Fruit fly (Drosophila melanogaster) whole organism, prepupa: ENCODE measurements around the gene CG33191.

Source experiments
- Blimp-1 ChIP-seq: fragments of 200-800 bp; sonication (Bioruptor generic); optimal IDR thresholded peaks from 3 replicates; lab custom pipeline; 2017; ENCODE audit warnings: missing biosample characterization, missing genetic modification characterization, mild to moderate bottlenecking, moderate library complexity, missing genetic modification reagents
- CG10631 ChIP-seq: fragments of 200-800 bp; sonication (Bioruptor generic); optimal IDR thresholded peaks from 2 replicates; lab custom pipeline; 2016; ENCODE audit warnings: missing biosample characterization, missing genetic modification characterization
- CG10669 ChIP-seq: fragments of 200-800 bp; sonication (Bioruptor generic); optimal IDR thresholded peaks from 3 replicates; lab custom pipeline; 2018; ENCODE audit warnings: missing biosample characterization, mild to moderate bottlenecking, missing genetic modification characterization, moderate library complexity
- CG11294 ChIP-seq: fragments of 200-800 bp; sonication (Bioruptor generic); IDR thresholded peaks from 2 replicates; pipeline ENCODE4 v1.3.6; 2022; ENCODE audit warnings: missing biosample characterization, missing genetic modification characterization
- CG11902 ChIP-seq: fragments of 200-800 bp; sonication (Bioruptor generic); optimal IDR thresholded peaks from 3 replicates; lab custom pipeline; 2016; ENCODE audit warnings: missing biosample characterization, missing genetic modification characterization
- CG15336 ChIP-seq: fragments of 200-800 bp; sonication (Bioruptor generic); IDR thresholded peaks from 2 replicates; pipeline ENCODE4 v1.3.6; 2022; ENCODE audit warnings: missing biosample characterization, missing genetic modification characterization
- CG1621 ChIP-seq: fragments of 200-800 bp; sonication (Bioruptor generic); optimal IDR thresholded peaks from 3 replicates; lab custom pipeline; 2018; ENCODE audit warnings: missing biosample characterization, mild to moderate bottlenecking, missing genetic modification characterization
- CG16779 ChIP-seq: fragments of 200-800 bp; sonication (Bioruptor generic); optimal IDR thresholded peaks from 3 replicates; lab custom pipeline; 2017; ENCODE audit warnings: missing biosample characterization, mild to moderate bottlenecking, missing genetic modification characterization
- CG3032 ChIP-seq: fragments of 200-800 bp; optimal IDR thresholded peaks from 2 replicates; lab custom pipeline; 2019; ENCODE audit warnings: missing biosample characterization, mild to moderate bottlenecking, missing genetic modification characterization, moderate library complexity
- CG31627 ChIP-seq: fragments of 200-800 bp; sonication (Bioruptor generic); optimal IDR thresholded peaks from 3 replicates; lab custom pipeline; 2016; ENCODE audit warnings: missing biosample characterization, missing genetic modification characterization
- CG32006 ChIP-seq: fragments of 200-800 bp; sonication (Bioruptor generic); optimal IDR thresholded peaks from 3 replicates; lab custom pipeline; 2017; ENCODE audit warnings: missing biosample characterization, mild to moderate bottlenecking, missing genetic modification characterization
- CG34406 ChIP-seq: fragments of 200-800 bp; sonication (Bioruptor generic); optimal IDR thresholded peaks from 3 replicates; lab custom pipeline; 2016; ENCODE audit warnings: missing biosample characterization, missing genetic modification characterization
- CG3919 ChIP-seq: fragments of 200-800 bp; sonication (Bioruptor generic); optimal IDR thresholded peaks from 3 replicates; lab custom pipeline; 2016; ENCODE audit warnings: missing biosample characterization, missing genetic modification characterization
- CG4318 ChIP-seq: fragments of 200-800 bp; sonication (Bioruptor generic); optimal IDR thresholded peaks from 3 replicates; lab custom pipeline; 2017; ENCODE audit warnings: missing biosample characterization, mild to moderate bottlenecking, missing genetic modification characterization
- CG6163 ChIP-seq: fragments of 200-800 bp; sonication (Bioruptor generic); IDR thresholded peaks from 3 replicates; pipeline ENCODE4 v1.3.6; 2022; ENCODE audit warnings: missing biosample characterization, missing genetic modification characterization
- CG6276 ChIP-seq: fragments of 200-800 bp; sonication (Bioruptor generic); optimal IDR thresholded peaks from 2 replicates; lab custom pipeline; 2017; ENCODE audit warnings: missing biosample characterization, mild to moderate bottlenecking, missing genetic modification characterization
- CG6792 ChIP-seq: fragments of 200-800 bp; sonication (Bioruptor generic); optimal IDR thresholded peaks from 3 replicates; lab custom pipeline; 2016; ENCODE audit warnings: missing biosample characterization, missing genetic modification characterization
- CG6808 ChIP-seq: fragments of 200-800 bp; sonication (Bioruptor generic); optimal IDR thresholded peaks from 3 replicates; lab custom pipeline; 2017; ENCODE audit warnings: missing biosample characterization, missing genetic modification characterization, mild to moderate bottlenecking, moderate library complexity, missing genetic modification reagents
- CG6854 ChIP-seq: fragments of 200-800 bp; sonication (Bioruptor generic); optimal IDR thresholded peaks from 2 replicates; lab custom pipeline; 2017; ENCODE audit warnings: missing biosample characterization, mild to moderate bottlenecking, missing genetic modification characterization
- CG7368 ChIP-seq: fragments of 200-800 bp; sonication (Bioruptor generic); optimal IDR thresholded peaks from 3 replicates; lab custom pipeline; 2016; ENCODE audit warnings: missing biosample characterization, missing genetic modification characterization
- CG8119 ChIP-seq: fragments of 200-800 bp; sonication (Bioruptor generic); IDR thresholded peaks from 3 replicates; pipeline ENCODE4 v1.3.6; 2022; ENCODE audit warnings: missing biosample characterization, missing genetic modification characterization
- CG8319 ChIP-seq: fragments of 200-800 bp; sonication (Bioruptor generic); optimal IDR thresholded peaks from 3 replicates; lab custom pipeline; 2016; ENCODE audit warnings: missing biosample characterization, missing genetic modification characterization
- CG8632 ChIP-seq: fragments of 200-800 bp; sonication (Bioruptor generic); optimal IDR thresholded peaks from 3 replicates; lab custom pipeline; 2016; ENCODE audit warnings: missing biosample characterization, missing genetic modification characterization
- CG9139 ChIP-seq: fragments of 200-800 bp; sonication (Bioruptor generic); optimal IDR thresholded peaks from 3 replicates; lab custom pipeline; 2017; ENCODE audit warnings: missing biosample characterization, mild to moderate bottlenecking, missing genetic modification characterization
- Eip75B ChIP-seq: fragments of 200-800 bp; sonication (Bioruptor generic); optimal IDR thresholded peaks from 3 replicates; lab custom pipeline; 2016; ENCODE audit warnings: missing biosample characterization, missing genetic modification characterization
- Eip78C ChIP-seq: fragments of 200-800 bp; sonication (Bioruptor generic); peaks from one replicate; lab custom pipeline; 2016; ENCODE audit warnings: missing biosample characterization, missing genetic modification characterization
- Ets96B ChIP-seq: fragments of 200-800 bp; optimal IDR thresholded peaks from 2 replicates; lab custom pipeline; 2019; ENCODE audit warnings: missing biosample characterization, mild to moderate bottlenecking, missing genetic modification characterization, moderate library complexity
- Gug ChIP-seq: fragments of 200-800 bp; sonication (Bioruptor generic); IDR thresholded peaks from 2 replicates; pipeline ENCODE4 v1.3.6; 2022; ENCODE audit warnings: missing biosample characterization, missing genetic modification characterization
- Hr38 ChIP-seq: sonication (Bioruptor generic); optimal IDR thresholded peaks from 2 replicates; lab custom pipeline; 2016; ENCODE audit warnings: missing biosample characterization, missing genetic modification characterization
- Hr39 ChIP-seq: fragments of 200-800 bp; sonication (Bioruptor generic); optimal IDR thresholded peaks from 2 replicates; lab custom pipeline; 2016; ENCODE audit warnings: missing biosample characterization, missing genetic modification characterization
- Hr4 ChIP-seq: fragments of 200-800 bp; sonication (Bioruptor generic); optimal IDR thresholded peaks from 3 replicates; lab custom pipeline; 2016; ENCODE audit warnings: missing biosample characterization, missing genetic modification characterization
- Lpt ChIP-seq: fragments of 200-800 bp; sonication (Bioruptor generic); optimal IDR thresholded peaks from 3 replicates; lab custom pipeline; 2016; ENCODE audit warnings: missing biosample characterization, missing genetic modification characterization
- Smox ChIP-seq: fragments of 200-800 bp; sonication (Bioruptor generic); optimal IDR thresholded peaks from 3 replicates; lab custom pipeline; 2016; ENCODE audit warnings: missing biosample characterization, missing genetic modification characterization
- Sox102F ChIP-seq: fragments of 200-800 bp; sonication (Bioruptor generic); optimal IDR thresholded peaks from 2 replicates; lab custom pipeline; 2016; ENCODE audit warnings: missing biosample characterization, mild to moderate bottlenecking, missing genetic modification characterization
- Sox14 ChIP-seq: fragments of 200-800 bp; sonication (Bioruptor generic); optimal IDR thresholded peaks from 3 replicates; lab custom pipeline; 2016; ENCODE audit warnings: missing biosample characterization, missing genetic modification characterization
- achi ChIP-seq: fragments of 200-800 bp; sonication (Bioruptor generic); optimal IDR thresholded peaks from 3 replicates; lab custom pipeline; 2016; ENCODE audit warnings: missing biosample characterization, missing genetic modification characterization
- acj6 ChIP-seq: fragments of 200-800 bp; sonication (Bioruptor generic); optimal IDR thresholded peaks from 3 replicates; lab custom pipeline; 2016; ENCODE audit warnings: missing biosample characterization, missing genetic modification characterization
- cyc ChIP-seq: fragments of 200-800 bp; sonication (Bioruptor generic); optimal IDR thresholded peaks from 3 replicates; lab custom pipeline; 2016; ENCODE audit warnings: missing biosample characterization, missing genetic modification characterization
- dac ChIP-seq: fragments of 200-800 bp; sonication (Bioruptor generic); optimal IDR thresholded peaks from 2 replicates; lab custom pipeline; 2017; ENCODE audit warnings: missing biosample characterization, mild to moderate bottlenecking, missing genetic modification characterization
- dsx ChIP-seq: fragments of 200-800 bp; optimal IDR thresholded peaks from 3 replicates; lab custom pipeline; 2019; ENCODE audit warnings: missing biosample characterization, mild to moderate bottlenecking, missing genetic modification characterization, moderate library complexity; ENCODE audit not compliant: poor library complexity, severe bottlenecking
- eg ChIP-seq: fragments of 200-800 bp; sonication (Bioruptor generic); IDR thresholded peaks from 3 replicates; pipeline ENCODE4 v1.3.6; 2022; ENCODE audit warnings: missing biosample characterization, missing genetic modification characterization
- fd85E ChIP-seq: fragments of 200-800 bp; sonication (Bioruptor generic); optimal IDR thresholded peaks from 3 replicates; lab custom pipeline; 2016; ENCODE audit warnings: missing biosample characterization, missing genetic modification characterization
- fkh ChIP-seq: fragments of 200-800 bp; sonication (Bioruptor generic); optimal IDR thresholded peaks from 3 replicates; lab custom pipeline; 2017; ENCODE audit warnings: missing biosample characterization, mild to moderate bottlenecking, missing genetic modification characterization, moderate library complexity
- lz ChIP-seq: fragments of 200-800 bp; sonication (Bioruptor generic); optimal IDR thresholded peaks from 3 replicates; lab custom pipeline; 2016; ENCODE audit warnings: missing biosample characterization, missing genetic modification characterization
- net ChIP-seq: fragments of 200-800 bp; sonication (Bioruptor generic); optimal IDR thresholded peaks from 3 replicates; lab custom pipeline; 2016; ENCODE audit warnings: missing biosample characterization, missing genetic modification characterization
- pdm3 ChIP-seq: fragments of 200-800 bp; sonication (Bioruptor generic); optimal IDR thresholded peaks from 3 replicates; lab custom pipeline; 2016; ENCODE audit warnings: missing biosample characterization, missing genetic modification characterization
- salr ChIP-seq, 2 experiments: fragments of 200-800 bp; sonication (Bioruptor generic); optimal IDR thresholded peaks; 3 replicates each; lab custom pipeline; 2016 to 2018; ENCODE audit warnings: missing biosample characterization in 2 of 2, missing genetic modification characterization in 2 of 2, mild to moderate bottlenecking in 1 of 2
- spab ChIP-seq: fragments of 200-800 bp; sonication (Bioruptor generic); optimal IDR thresholded peaks from 2 replicates; lab custom pipeline; 2017; ENCODE audit warnings: missing biosample characterization, mild to moderate bottlenecking, missing genetic modification characterization, missing genetic modification reagents
- ss ChIP-seq, 2 experiments: fragments of 200-800 bp; sonication (Bioruptor generic); optimal IDR thresholded peaks; 2 replicates in 1 of 2; 3 replicates in 1 of 2; lab custom pipeline; 2017 to 2018; ENCODE audit warnings: mild to moderate bottlenecking in 2 of 2, missing biosample characterization in 2 of 2, missing genetic modification characterization in 2 of 2, moderate library complexity in 1 of 2
- svp ChIP-seq: fragments of 200-800 bp; sonication (Bioruptor generic); peaks from one replicate; lab custom pipeline; 2016; ENCODE audit warnings: missing biosample characterization, missing genetic modification characterization
- topi ChIP-seq: fragments of 200-800 bp; sonication (Bioruptor generic); optimal IDR thresholded peaks from 3 replicates; lab custom pipeline; 2016; ENCODE audit warnings: missing biosample characterization, missing genetic modification characterization
- vri ChIP-seq: fragments of 200-800 bp; sonication (Bioruptor generic); optimal IDR thresholded peaks from 3 replicates; lab custom pipeline; 2016; ENCODE audit warnings: missing biosample characterization, mild to moderate bottlenecking, missing genetic modification characterization

CG33191 gene

DNA sequence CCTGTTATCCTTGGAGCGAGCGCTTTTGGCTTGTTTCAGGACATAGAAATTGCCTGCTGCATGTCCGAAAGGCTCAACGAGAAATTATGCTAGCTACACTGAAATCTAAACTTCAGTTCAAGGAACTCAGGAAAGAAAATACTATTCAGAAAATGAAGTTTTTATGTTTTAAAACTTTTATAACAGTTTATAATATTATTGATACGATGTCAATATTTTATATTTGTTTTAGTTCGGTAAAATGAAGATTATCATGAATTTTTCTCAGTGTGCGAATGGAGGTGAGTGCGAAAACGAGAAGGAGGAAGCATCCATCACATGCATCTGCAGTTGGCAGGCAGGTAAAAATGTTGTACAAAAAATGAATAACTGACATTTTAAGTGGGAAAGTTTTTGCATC, 33.4 kb downstream of the CG33191 start:
- TF ChIP-seq CG6854 (GFP tag; lab: Kevin White, UChicago) (peak; percentile 33), Sox102F (GFP tag; lab: Kevin White, UChicago) (peak; percentile 81), CG11902 (GFP tag; lab: Kevin White, UChicago) (peak; percentile 64), CG11294 (peak; percentile 59), Eip75B (peak; percentile 82), Blimp-1 (GFP tag; lab: Kevin White, UChicago) (peak; percentile 26), topi (GFP tag; lab: Kevin White, UChicago) (peak; percentile 85), Hr38 (no peak), cyc (GFP tag; lab: Kevin White, UChicago) (peak; percentile 79), CG3032 (peak; percentile 74), CG32006 (GFP tag; lab: Kevin White, UChicago) (peak; percentile 86), CG10631 (peak; percentile 77), net (GFP tag; lab: Kevin White, UChicago) (peak; percentile 85), CG8319 (GFP tag; lab: Kevin White, UChicago) (peak; percentile 73), CG8632 (GFP tag; lab: Kevin White, UChicago) (peak; percentile 79), lz (GFP tag; lab: Kevin White, UChicago) (peak; percentile 81), Gug (peak; percentile 62), CG3919 (peak; percentile 86), CG7368 (GFP tag; lab: Kevin White, UChicago) (peak; percentile 69), fkh (GFP tag; lab: Kevin White, UChicago) (no peak), CG6163 (GFP tag; lab: Robert Waterston, UW) (peak; percentile 85), Eip78C (peak; percentile 96), vri (GFP tag; lab: Kevin White, UChicago) (peak; percentile 64), Smox (GFP tag; lab: Kevin White, UChicago) (peak; percentile 86), CG4318 (GFP tag; lab: Kevin White, UChicago) (peak; percentile 58), CG1621 (peak; percentile 59), Hr4 (GFP tag; lab: Kevin White, UChicago) (peak; percentile 88), CG16779 (tag; lab: Kevin White, UChicago) (peak; percentile 24), CG9139 (peak; percentile 56), salr (GFP tag; optimal IDR thresholded peaks at IDR 0.05; lab: Kevin White, UChicago) (peak; percentile 36 to 73), CG15336 (peak; percentile 88), acj6 (GFP tag; lab: Kevin White, UChicago) (peak; percentile 88), Hr39 (GFP tag; lab: Kevin White, UChicago) (peak; percentile 68), svp (GFP tag; lab: Kevin White, UChicago) (peak; percentile 93), ss (GFP tag; optimal IDR thresholded peaks at IDR 0.05; lab: Kevin White, UChicago) (peak; percentile 40 to 82), CG34406 (peak; percentile 88), dac (peak; percentile 61), Ets96B (tag; lab: Kevin White, UChicago) (peak; percentile 82), pdm3 (GFP tag; lab: Kevin White, UChicago) (peak; percentile 83), spab (GFP tag; lab: Kevin White, UChicago) (peak; percentile 69), achi (GFP tag; lab: Kevin White, UChicago) (peak; percentile 84), Sox14 (peak; percentile 62), CG8119 (GFP tag; lab: Robert Waterston, UW) (peak; percentile 85), CG31627 (GFP tag; lab: Kevin White, UChicago) (peak; percentile 70), Lpt (GFP tag; lab: Kevin White, UChicago) (peak; percentile 39), eg (GFP tag; lab: Robert Waterston, UW) (peak; percentile 88), CG6808 (peak; percentile 69), dsx (GFP tag; lab: Kevin White, UChicago) (peak; percentile 75), CG10669 (GFP tag; lab: Kevin White, UChicago) (peak; percentile 79), CG6792 (GFP tag; lab: Kevin White, UChicago) (peak; percentile 79), CG6276 (GFP tag; lab: Kevin White, UChicago) (peak; percentile 79), fd85E (GFP tag; lab: Kevin White, UChicago) (peak; percentile 51)
